Fruit fly (Drosophila melanogaster): ENCODE measurements around the gene Acer.

Acer gene

DNA sequence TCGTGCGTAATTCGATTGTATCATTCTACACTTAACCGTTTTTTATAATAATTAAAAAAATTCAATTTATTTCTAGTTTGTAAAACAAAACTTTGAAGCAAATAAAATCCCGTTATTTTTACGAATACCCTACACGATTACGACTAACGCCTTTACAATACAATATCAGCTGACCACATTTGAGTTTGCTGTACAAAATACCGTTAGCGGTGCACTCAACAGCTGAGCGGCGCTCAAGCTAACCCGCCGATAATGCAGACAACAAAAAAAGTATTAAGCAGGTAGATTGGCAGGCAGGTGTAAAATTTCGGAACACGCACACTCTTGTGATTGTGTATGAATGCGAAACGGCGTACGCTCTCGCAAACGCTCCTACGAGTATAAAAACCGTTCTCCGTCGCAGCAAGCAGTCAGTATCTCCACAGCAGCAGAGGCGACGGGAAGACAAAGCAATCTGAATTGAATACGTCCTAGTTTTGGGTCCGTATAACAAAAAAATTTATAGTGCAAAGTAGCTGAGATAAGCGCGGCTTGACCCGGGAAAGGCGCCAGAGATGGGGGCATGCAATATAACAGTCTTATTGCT is at the start of gene Acer (continued):
- TF ChIP-seq CG31388 (GFP tag; optimal IDR thresholded peaks at IDR 0.05) (no peak), Sox102F (GFP tag; optimal IDR thresholded peaks at IDR 0.05) (peak; percentile 24), pzg (GFP tag; optimal IDR thresholded peaks at IDR 0.05) (peak; percentile 24), Eip74EF (GFP tag; optimal IDR thresholded peaks at IDR 0.05) (no peak), Poxn (GFP tag; IDR thresholded peaks at IDR 0.05) (no peak), lola (GFP tag; optimal IDR thresholded peaks at IDR 0.05) (no peak), CG13123 (GFP tag; optimal IDR thresholded peaks at IDR 0.05) (no peak), NC2α (GFP tag; optimal IDR thresholded peaks at IDR 0.05) (no peak), CG3163 (GFP tag; optimal IDR thresholded peaks at IDR 0.05) (no peak), CG13775 (GFP tag; optimal IDR thresholded peaks at IDR 0.05) (no peak), trem (tag; optimal IDR thresholded peaks at IDR 0.05) (peak; percentile 57), Scr (GFP tag; IDR thresholded peaks at IDR 0.05; ENCODE audit: partially characterized antibody) (peak; percentile 35; the same call in 1 of the 2 replicates), peb (GFP tag; IDR thresholded peaks at IDR 0.05) (no peak), CG17328 (GFP tag; IDR thresholded peaks at IDR 0.05) (no peak), CG3726 (GFP tag; IDR thresholded peaks at IDR 0.05) (no peak), pb (GFP tag; optimal IDR thresholded peaks at IDR 0.05) (no peak), Hsf (GFP tag; optimal IDR thresholded peaks at IDR 0.05) (no peak), H15 (GFP tag; IDR thresholded peaks at IDR 0.05) (no peak), HLH4C (GFP tag; IDR thresholded peaks at IDR 0.05; ENCODE audit: partially characterized antibody) (no peak), Ravus (GFP tag; IDR thresholded peaks at IDR 0.05) (no peak), CG11696 (GFP tag; IDR thresholded peaks at IDR 0.05) (no peak), pros (GFP tag; optimal IDR thresholded peaks at IDR 0.05) (peak; percentile 66), ERR (GFP tag; optimal IDR thresholded peaks at IDR 0.05) (no peak), CG33213 (GFP tag; optimal IDR thresholded peaks at IDR 0.05) (no peak), Antp (GFP tag; optimal IDR thresholded peaks at IDR 0.05) (no peak), gsb-n (tag; optimal IDR thresholded peaks at IDR 0.05) (no peak), sqz (GFP tag; optimal IDR thresholded peaks at IDR 0.05) (peak; percentile 51), NC2β (GFP tag; optimal IDR thresholded peaks at IDR 0.05) (no peak), CG9437 (GFP tag; optimal IDR thresholded peaks at IDR 0.05) (peak; percentile 14), CG5245 (GFP tag; optimal IDR thresholded peaks at IDR 0.05) (no peak), CG12744 (GFP tag; optimal IDR thresholded peaks at IDR 0.05) (no peak), CG15269 (tag; optimal IDR thresholded peaks at IDR 0.05) (no peak), CG8281 (tag; optimal IDR thresholded peaks at IDR 0.05) (no peak), CG30431 (GFP tag; optimal IDR thresholded peaks at IDR 0.05) (no peak), CG4328 (GFP tag; optimal IDR thresholded peaks at IDR 0.05) (no peak), Oaz (GFP tag; IDR thresholded peaks at IDR 0.05) (no peak), CoRest (tag; optimal IDR thresholded peaks at IDR 0.05) (peak; percentile 32), ash1 (GFP tag; optimal IDR thresholded peaks at IDR 0.05) (no peak), usp (GFP tag; optimal IDR thresholded peaks at IDR 0.05) (no peak), CG2116 (GFP tag; optimal IDR thresholded peaks at IDR 0.05) (peak; percentile 39), CG13624 (GFP tag; optimal IDR thresholded peaks at IDR 0.05) (peak; percentile 30), crp (GFP tag; optimal IDR thresholded peaks at IDR 0.05) (peak; percentile 53 to 91), CG7556 (GFP tag; optimal IDR thresholded peaks at IDR 0.05) (no peak), Xrp1 (GFP tag; IDR thresholded peaks at IDR 0.05) (no peak), chif (GFP tag; optimal IDR thresholded peaks at IDR 0.05) (no peak), CG12659 (GFP tag; optimal IDR thresholded peaks at IDR 0.05) (peak; percentile 32), Dad (GFP tag; optimal IDR thresholded peaks at IDR 0.05) (no peak), CkIIα-i1 (GFP tag; IDR thresholded peaks at IDR 0.05) (no peak), lilli (GFP tag; optimal IDR thresholded peaks at IDR 0.05) (no peak), CG2129 (GFP tag; IDR thresholded peaks at IDR 0.05; ENCODE audit: partially characterized antibody) (peak; percentile 47; the same call in 1 of the 2 replicates)
